Fruit fly (Drosophila melanogaster) whole organism, embryonic: ENCODE data around the gene kibra.

Source experiments
- Antp ChIP-seq: fragments of 200-800 bp; sonication (Bioruptor generic); optimal IDR thresholded peaks from 3 replicates; lab custom pipeline; 2016; ENCODE audit warnings: missing biosample characterization, missing genetic modification characterization
- Asciz ChIP-seq: fragments of 200-800 bp; sonication (Bioruptor generic); optimal IDR thresholded peaks from 2 replicates; lab custom pipeline; 2017; ENCODE audit warnings: missing biosample characterization, mild to moderate bottlenecking, missing genetic modification characterization, missing genetic modification reagents
- Bgb ChIP-seq: fragments of 200-800 bp; sonication (Bioruptor generic); IDR thresholded peaks from 2 replicates; pipeline ENCODE4 v1.3.6; 2022; ENCODE audit warnings: missing biosample characterization, missing genetic modification characterization; ENCODE audit not compliant: partially characterized antibody
- BtbVII ChIP-seq: fragments of 200-800 bp; sonication (Bioruptor generic); optimal IDR thresholded peaks from 3 replicates; lab custom pipeline; 2017; ENCODE audit warnings: missing biosample characterization, mild to moderate bottlenecking, missing genetic modification characterization
- C15 ChIP-seq: fragments of 200-800 bp; sonication (Bioruptor generic); IDR thresholded peaks from 3 replicates; pipeline ENCODE4 v1.3.6; 2022; ENCODE audit warnings: missing biosample characterization, missing genetic modification characterization
- CG12236 ChIP-seq: fragments of 200-800 bp; sonication (Bioruptor generic); optimal IDR thresholded peaks from 2 replicates; lab custom pipeline; 2016; ENCODE audit warnings: missing biosample characterization, missing genetic modification characterization
- CG15479 ChIP-seq: fragments of 200-800 bp; sonication (Bioruptor generic); optimal IDR thresholded peaks from 3 replicates; lab custom pipeline; 2019; ENCODE audit warnings: missing biosample characterization, mild to moderate bottlenecking, missing genetic modification characterization, moderate library complexity
- CG15514 ChIP-seq: fragments of 200-800 bp; sonication (Bioruptor generic); optimal IDR thresholded peaks from 3 replicates; lab custom pipeline; 2017; ENCODE audit warnings: missing biosample characterization, missing genetic modification characterization, mild to moderate bottlenecking, moderate library complexity, missing genetic modification reagents
- CG17612 ChIP-seq: fragments of 200-800 bp; sonication (Bioruptor generic); IDR thresholded peaks from 2 replicates; pipeline ENCODE4 v1.3.6; 2022; ENCODE audit warnings: missing biosample characterization, missing genetic modification characterization
- CG17829 ChIP-seq: fragments of 200-800 bp; optimal IDR thresholded peaks from 2 replicates; lab custom pipeline; 2019; ENCODE audit warnings: missing biosample characterization, mild to moderate bottlenecking, missing genetic modification characterization, moderate library complexity
- CG18011 ChIP-seq: fragments of 200-800 bp; sonication (Bioruptor generic); optimal IDR thresholded peaks from 2 replicates; lab custom pipeline; 2017; ENCODE audit warnings: missing biosample characterization, missing genetic modification characterization, mild to moderate bottlenecking, moderate library complexity, missing genotype
- CG2129 ChIP-seq: fragments of 200-800 bp; sonication (Bioruptor generic); IDR thresholded peaks from 2 replicates; pipeline ENCODE4 v1.3.6; 2022; ENCODE audit warnings: missing biosample characterization, missing genetic modification characterization; ENCODE audit not compliant: partially characterized antibody
- CG2875 ChIP-seq: fragments of 200-800 bp; sonication (Bioruptor generic); optimal IDR thresholded peaks from 2 replicates; lab custom pipeline; 2017; ENCODE audit warnings: missing biosample characterization, mild to moderate bottlenecking, missing genetic modification characterization, missing genetic modification reagents
- CG30020 ChIP-seq: fragments of 200-800 bp; optimal IDR thresholded peaks from 2 replicates; lab custom pipeline; 2019; ENCODE audit warnings: missing biosample characterization, mild to moderate bottlenecking, missing genetic modification characterization, moderate library complexity
- CG33213 ChIP-seq: fragments of 200-800 bp; sonication (Bioruptor generic); optimal IDR thresholded peaks from 3 replicates; lab custom pipeline; 2016; ENCODE audit warnings: missing biosample characterization, missing genetic modification characterization
- CG3407 ChIP-seq: fragments of 200-800 bp; sonication (Bioruptor generic); optimal IDR thresholded peaks from 2 replicates; lab custom pipeline; 2018; ENCODE audit warnings: missing biosample characterization, mild to moderate bottlenecking, missing genetic modification characterization
- CG4328 ChIP-seq: fragments of 200-800 bp; sonication (Bioruptor generic); optimal IDR thresholded peaks from 3 replicates; lab custom pipeline; 2017; ENCODE audit warnings: missing biosample characterization, missing genetic modification reagents, missing genetic modification characterization
- CG4730 ChIP-seq: fragments of 200-800 bp; sonication (Bioruptor generic); IDR thresholded peaks from 2 replicates; pipeline ENCODE4 v1.3.6; 2022; ENCODE audit warnings: missing biosample characterization, missing genetic modification characterization
- CG6765 ChIP-seq: fragments of 200-800 bp; sonication (Bioruptor generic); optimal IDR thresholded peaks from 3 replicates; lab custom pipeline; 2017; ENCODE audit warnings: missing biosample characterization, mild to moderate bottlenecking, missing genetic modification characterization
- CG7963 ChIP-seq: fragments of 200-800 bp; sonication (Bioruptor generic); IDR thresholded peaks from 3 replicates; pipeline ENCODE4 v1.3.6; 2022; ENCODE audit warnings: missing biosample characterization, missing genetic modification characterization; ENCODE audit not compliant: partially characterized antibody
- CG9215 ChIP-seq: fragments of 200-800 bp; sonication (Bioruptor generic); IDR thresholded peaks from 2 replicates; pipeline ENCODE4 v1.3.6; 2022; ENCODE audit warnings: missing biosample characterization, missing genetic modification characterization
- CG9797 ChIP-seq: fragments of 200-800 bp; sonication (Bioruptor generic); optimal IDR thresholded peaks from 3 replicates; lab custom pipeline; 2018; ENCODE audit warnings: missing biosample characterization, mild to moderate bottlenecking, missing genetic modification characterization
- Deaf1 ChIP-seq: fragments of 200-800 bp; optimal IDR thresholded peaks from 3 replicates; lab custom pipeline; 2019; ENCODE audit warnings: missing biosample characterization, mild to moderate bottlenecking, missing genetic modification characterization, moderate library complexity
- Dek ChIP-seq: fragments of 200-800 bp; sonication (Bioruptor generic); optimal IDR thresholded peaks from 3 replicates; lab custom pipeline; 2019; ENCODE audit warnings: missing biosample characterization, mild to moderate bottlenecking, missing genetic modification characterization, moderate library complexity
- H15 ChIP-seq: fragments of 200-800 bp; sonication (Bioruptor generic); IDR thresholded peaks from 3 replicates; pipeline ENCODE4 v1.3.6; 2022; ENCODE audit warnings: missing biosample characterization, missing genetic modification characterization
- HmgZ ChIP-seq: fragments of 200-800 bp; sonication (Bioruptor generic); optimal IDR thresholded peaks from 2 replicates; lab custom pipeline; 2018; ENCODE audit warnings: missing biosample characterization, mild to moderate bottlenecking, missing genetic modification characterization
- Hr3 ChIP-seq: fragments of 200-800 bp; sonication (Bioruptor generic); optimal IDR thresholded peaks from 3 replicates; lab custom pipeline; 2016; ENCODE audit warnings: missing biosample characterization, missing genetic modification characterization
- NK7.1 ChIP-seq: fragments of 200-800 bp; sonication (Bioruptor generic); optimal IDR thresholded peaks from 3 replicates; lab custom pipeline; 2016; ENCODE audit warnings: missing biosample characterization, missing genetic modification characterization
- Sin3A ChIP-seq: fragments of >200 bp; optimal IDR thresholded peaks from 2 replicates; lab custom pipeline; 2018
- Sox100B ChIP-seq: fragments of 200-800 bp; sonication (Bioruptor generic); optimal IDR thresholded peaks from 3 replicates; lab custom pipeline; 2018; ENCODE audit warnings: missing biosample characterization, mild to moderate bottlenecking, missing genetic modification characterization
- Sox102F ChIP-seq: fragments of 200-800 bp; sonication (Bioruptor generic); optimal IDR thresholded peaks from 2 replicates; lab custom pipeline; 2018; ENCODE audit warnings: missing biosample characterization, mild to moderate bottlenecking, missing genetic modification characterization, moderate library complexity
- Spps ChIP-seq: fragments of 200-800 bp; sonication (Bioruptor generic); optimal IDR thresholded peaks from 2 replicates; lab custom pipeline; 2018; ENCODE audit warnings: missing biosample characterization, mild to moderate bottlenecking, missing genetic modification characterization
- abd-A ChIP-seq: fragments of 200-800 bp; sonication (Bioruptor generic); optimal IDR thresholded peaks from 3 replicates; lab custom pipeline; 2019; ENCODE audit warnings: missing biosample characterization, mild to moderate bottlenecking, missing genetic modification characterization, moderate library complexity
- aop ChIP-seq: fragments of 200-800 bp; sonication (Bioruptor generic); IDR thresholded peaks from 2 replicates; pipeline ENCODE4 v1.3.6; 2022; ENCODE audit warnings: missing biosample characterization, missing genetic modification characterization
- cato ChIP-seq: fragments of 200-800 bp; sonication (Bioruptor generic); optimal IDR thresholded peaks from 2 replicates; lab custom pipeline; 2016; ENCODE audit warnings: missing biosample characterization, missing genetic modification characterization, borderline replicate concordance
- ci ChIP-seq: fragments of 200-800 bp; sonication (Bioruptor generic); IDR thresholded peaks from 3 replicates; pipeline ENCODE4 v1.3.6; 2022; ENCODE audit warnings: missing biosample characterization, missing genetic modification characterization
- cwo ChIP-seq: fragments of 200-800 bp; sonication (Bioruptor generic); optimal IDR thresholded peaks from 3 replicates; lab custom pipeline; 2017; ENCODE audit warnings: missing biosample characterization, missing genetic modification characterization, mild to moderate bottlenecking, moderate library complexity, missing genetic modification reagents
- gt ChIP-seq: fragments of 200-800 bp; sonication (Bioruptor generic); IDR thresholded peaks from 2 replicates; pipeline ENCODE4 v1.3.6; 2022; ENCODE audit warnings: missing biosample characterization, missing genetic modification characterization
- mirr ChIP-seq: fragments of 200-800 bp; sonication (Bioruptor generic); optimal IDR thresholded peaks from 3 replicates; lab custom pipeline; 2018; ENCODE audit warnings: missing biosample characterization, mild to moderate bottlenecking, missing genetic modification characterization
- onecut ChIP-seq: fragments of 200-800 bp; sonication (Bioruptor generic); IDR thresholded peaks from 2 replicates; pipeline ENCODE4 v1.3.6; 2022; ENCODE audit warnings: missing biosample characterization, missing genetic modification characterization
- peb ChIP-seq: fragments of 200-800 bp; sonication (Bioruptor generic); IDR thresholded peaks from 2 replicates; pipeline ENCODE4 v1.3.6; 2022; ENCODE audit warnings: missing biosample characterization, missing genetic modification characterization
- pho ChIP-seq: fragments of 200-800 bp; sonication (Bioruptor generic); optimal IDR thresholded peaks from 2 replicates; lab custom pipeline; 2016; ENCODE audit warnings: missing biosample characterization, missing genetic modification characterization
- pnt ChIP-seq: fragments of 200-800 bp; sonication (Bioruptor generic); optimal IDR thresholded peaks from 3 replicates; lab custom pipeline; 2016; ENCODE audit warnings: missing biosample characterization, missing genetic modification characterization
- row ChIP-seq: fragments of 200-800 bp; sonication (Bioruptor generic); IDR thresholded peaks from 3 replicates; pipeline ENCODE4 v1.3.6; 2022; ENCODE audit warnings: missing biosample characterization, missing genetic modification characterization
- schlank ChIP-seq: fragments of 200-800 bp; sonication (Bioruptor generic); optimal IDR thresholded peaks from 2 replicates; lab custom pipeline; 2018; ENCODE audit warnings: missing biosample characterization, mild to moderate bottlenecking, missing genetic modification characterization
- sim ChIP-seq: fragments of 200-800 bp; sonication (Bioruptor generic); IDR thresholded peaks from 2 replicates; pipeline ENCODE4 v1.3.6; 2022; ENCODE audit warnings: missing biosample characterization, missing genetic modification characterization
- sob ChIP-seq: fragments of 200-800 bp; sonication (Bioruptor generic); IDR thresholded peaks from 2 replicates; pipeline ENCODE4 v1.3.6; 2022; ENCODE audit warnings: missing biosample characterization, missing genetic modification characterization
- sr ChIP-seq: fragments of 200-800 bp; sonication (Bioruptor generic); IDR thresholded peaks from 3 replicates; pipeline ENCODE4 v1.3.6; 2022; ENCODE audit warnings: missing biosample characterization, missing genetic modification characterization
- tgo ChIP-seq: fragments of 200-800 bp; sonication (Bioruptor generic); IDR thresholded peaks from 3 replicates; pipeline ENCODE4 v1.3.6; 2022; ENCODE audit warnings: missing biosample characterization, missing genetic modification characterization
- toy ChIP-seq: fragments of 200-800 bp; sonication (Bioruptor generic); IDR thresholded peaks from 2 replicates; pipeline ENCODE4 v1.3.6; 2022; ENCODE audit warnings: missing biosample characterization, missing genetic modification characterization

kibra gene

DNA sequence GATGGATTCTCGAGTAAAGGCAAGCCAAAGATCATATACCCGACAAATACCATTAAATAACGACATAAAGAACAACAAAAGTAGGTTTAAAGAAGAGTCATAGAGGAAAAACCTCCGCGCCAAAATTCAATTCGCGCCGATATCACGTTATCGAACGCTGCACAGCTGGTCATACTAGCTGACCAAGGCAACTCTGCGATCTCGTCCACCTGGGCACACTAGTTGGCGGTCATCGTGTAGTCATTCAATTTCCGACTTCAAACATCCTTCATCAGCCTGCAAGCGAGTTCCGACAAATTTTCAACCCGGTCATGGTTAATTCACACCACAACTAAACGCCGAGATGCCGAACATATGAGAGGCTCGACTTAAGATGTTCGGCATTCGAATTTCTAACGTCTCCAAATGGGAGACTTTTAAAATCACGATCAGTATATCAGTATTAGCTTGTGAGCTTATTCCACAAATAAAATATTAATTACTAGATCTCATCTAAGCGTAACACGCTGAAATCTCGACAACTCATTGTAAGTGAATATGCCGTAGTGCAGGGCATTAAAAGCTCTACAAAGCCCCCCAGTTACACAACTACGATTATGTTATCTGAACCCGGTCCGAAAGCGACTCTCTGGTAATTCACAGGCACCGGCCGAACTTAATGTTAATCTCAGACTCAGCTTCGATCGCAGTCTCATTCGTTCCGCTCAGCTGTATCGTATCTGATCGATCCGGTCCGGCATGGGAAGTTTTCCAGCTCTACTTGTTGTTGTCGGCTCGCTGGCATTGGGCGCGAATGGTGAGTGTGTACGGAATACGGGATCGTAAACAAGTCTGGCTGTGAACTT is 67.1 kb downstream of the kibra start, which contains the start of gene CG3505 (continued):
- no peak for TF ChIP-seq Spps (tag; lab: Kevin White, UChicago)
- peak; percentile 63 for TF ChIP-seq Sin3A (lab: Kevin White, UChicago)
- TF ChIP-seq Antp, result peak; percentile 5
- no peak for TF ChIP-seq cato (GFP tag; lab: Kevin White, UChicago)
- no peak for TF ChIP-seq pnt (GFP tag; lab: Kevin White, UChicago)
- TF ChIP-seq Hr3, result peak; percentile 1
- no peak for TF ChIP-seq Sox100B (GFP tag; lab: Kevin White, UChicago)
- peak; percentile 45 for TF ChIP-seq cwo (GFP tag; lab: Kevin White, UChicago)
- peak; percentile 29 for TF ChIP-seq BtbVII
- no peak for TF ChIP-seq NK7.1 (GFP tag; lab: Kevin White, UChicago)
- TF ChIP-seq Dek (tag; lab: Kevin White, UChicago), result peak; percentile 46
- no peak for TF ChIP-seq Sox102F (GFP tag; lab: Kevin White, UChicago)
- TF ChIP-seq pho (GFP tag; lab: Kevin White, UChicago), result no peak
- TF ChIP-seq CG3407 (GFP tag; lab: Kevin White, UChicago), result no peak
- peak; percentile 96 for TF ChIP-seq CG9797
- TF ChIP-seq Bgb (GFP tag; lab: Robert Waterston, UW), result peak; percentile 38
- TF ChIP-seq Asciz (GFP tag; lab: Kevin White, UChicago), result no peak
- no peak for TF ChIP-seq abd-A (tag; lab: Kevin White, UChicago)
- no peak for TF ChIP-seq schlank (tag; lab: Kevin White, UChicago)
- no peak for TF ChIP-seq CG6765 (GFP tag; lab: Kevin White, UChicago)
- TF ChIP-seq toy, result no peak
- no peak for TF ChIP-seq CG30020 (tag; lab: Kevin White, UChicago)
- no peak for TF ChIP-seq gt (GFP tag; lab: Robert Waterston, UW)
- no peak for TF ChIP-seq aop (GFP tag; lab: Robert Waterston, UW)
- TF ChIP-seq CG17829 (tag; lab: Kevin White, UChicago), result no peak
- TF ChIP-seq sob (GFP tag; lab: Robert Waterston, UW), result peak; percentile 55
- no peak for TF ChIP-seq CG12236 (GFP tag; lab: Kevin White, UChicago)
- no peak for TF ChIP-seq H15 (GFP tag; lab: Robert Waterston, UW)
- no peak for TF ChIP-seq CG17612
- 0 out of 3 replicates have a peak, but pooled peaks have one; percentile 37 for TF ChIP-seq CG7963 (GFP tag; lab: Robert Waterston, UW)
- peak; percentile 36; the same call in 2 of the 3 replicates for TF ChIP-seq tgo (GFP tag; lab: Robert Waterston, UW)
- TF ChIP-seq HmgZ (tag; lab: Kevin White, UChicago), result peak; percentile 56
- no peak; the same call in 1 of the 2 replicates for TF ChIP-seq onecut
- TF ChIP-seq CG33213, result no peak
- no peak for TF ChIP-seq CG9215
- TF ChIP-seq CG15479 (GFP tag; lab: Kevin White, UChicago), result no peak
- peak; percentile 68 for TF ChIP-seq row (GFP tag; lab: Robert Waterston, UW)
- TF ChIP-seq CG4328, result peak; percentile 40
- no peak for TF ChIP-seq ci
- TF ChIP-seq sim, result no peak
- peak; percentile 64 for TF ChIP-seq CG15514 (GFP tag; lab: Kevin White, UChicago)
- TF ChIP-seq CG2875 (GFP tag; lab: Kevin White, UChicago), result no peak
- no peak for TF ChIP-seq CG4730 (GFP tag; lab: Robert Waterston, UW)
- no peak for TF ChIP-seq sr (GFP tag; lab: Robert Waterston, UW)
- TF ChIP-seq CG18011 (GFP tag; lab: Kevin White, UChicago), result peak; percentile 6
- TF ChIP-seq CG2129 (GFP tag; lab: Robert Waterston, UW), result 0 out of 2 replicates have a peak, but pooled peaks have one; percentile 21
- no peak for TF ChIP-seq Deaf1 (tag; lab: Kevin White, UChicago)
- TF ChIP-seq C15, result no peak
- no peak for TF ChIP-seq mirr
- no peak for TF ChIP-seq peb (GFP tag; lab: Robert Waterston, UW)
